Fruit fly (Drosophila melanogaster) whole organism, prepupa: ENCODE results near the gene gzl.

Source experiments
- CG10631 ChIP-seq: fragments of 200-800 bp; sonication (Bioruptor generic); optimal IDR thresholded peaks from 2 replicates; lab custom pipeline; 2016; ENCODE audit warnings: missing biosample characterization, missing genetic modification characterization
- CG10669 ChIP-seq: fragments of 200-800 bp; sonication (Bioruptor generic); optimal IDR thresholded peaks from 3 replicates; lab custom pipeline; 2018; ENCODE audit warnings: missing biosample characterization, mild to moderate bottlenecking, missing genetic modification characterization, moderate library complexity
- CG11294 ChIP-seq: fragments of 200-800 bp; sonication (Bioruptor generic); IDR thresholded peaks from 2 replicates; pipeline ENCODE4 v1.3.6; 2022; ENCODE audit warnings: missing biosample characterization, missing genetic modification characterization
- CG1621 ChIP-seq: fragments of 200-800 bp; sonication (Bioruptor generic); optimal IDR thresholded peaks from 3 replicates; lab custom pipeline; 2018; ENCODE audit warnings: missing biosample characterization, mild to moderate bottlenecking, missing genetic modification characterization
- CG3032 ChIP-seq: fragments of 200-800 bp; optimal IDR thresholded peaks from 2 replicates; lab custom pipeline; 2019; ENCODE audit warnings: missing biosample characterization, mild to moderate bottlenecking, missing genetic modification characterization, moderate library complexity
- CG31627 ChIP-seq: fragments of 200-800 bp; sonication (Bioruptor generic); optimal IDR thresholded peaks from 3 replicates; lab custom pipeline; 2016; ENCODE audit warnings: missing biosample characterization, missing genetic modification characterization
- CG32006 ChIP-seq: fragments of 200-800 bp; sonication (Bioruptor generic); optimal IDR thresholded peaks from 3 replicates; lab custom pipeline; 2017; ENCODE audit warnings: missing biosample characterization, mild to moderate bottlenecking, missing genetic modification characterization
- CG34406 ChIP-seq: fragments of 200-800 bp; sonication (Bioruptor generic); optimal IDR thresholded peaks from 3 replicates; lab custom pipeline; 2016; ENCODE audit warnings: missing biosample characterization, missing genetic modification characterization
- CG3919 ChIP-seq: fragments of 200-800 bp; sonication (Bioruptor generic); optimal IDR thresholded peaks from 3 replicates; lab custom pipeline; 2016; ENCODE audit warnings: missing biosample characterization, missing genetic modification characterization
- CG6163 ChIP-seq: fragments of 200-800 bp; sonication (Bioruptor generic); IDR thresholded peaks from 3 replicates; pipeline ENCODE4 v1.3.6; 2022; ENCODE audit warnings: missing biosample characterization, missing genetic modification characterization
- CG6276 ChIP-seq: fragments of 200-800 bp; sonication (Bioruptor generic); optimal IDR thresholded peaks from 2 replicates; lab custom pipeline; 2017; ENCODE audit warnings: missing biosample characterization, mild to moderate bottlenecking, missing genetic modification characterization
- CG6792 ChIP-seq: fragments of 200-800 bp; sonication (Bioruptor generic); optimal IDR thresholded peaks from 3 replicates; lab custom pipeline; 2016; ENCODE audit warnings: missing biosample characterization, missing genetic modification characterization
- CG6808 ChIP-seq: fragments of 200-800 bp; sonication (Bioruptor generic); optimal IDR thresholded peaks from 3 replicates; lab custom pipeline; 2017; ENCODE audit warnings: missing biosample characterization, missing genetic modification characterization, mild to moderate bottlenecking, moderate library complexity, missing genetic modification reagents
- CG7368 ChIP-seq: fragments of 200-800 bp; sonication (Bioruptor generic); optimal IDR thresholded peaks from 3 replicates; lab custom pipeline; 2016; ENCODE audit warnings: missing biosample characterization, missing genetic modification characterization
- CG8119 ChIP-seq: fragments of 200-800 bp; sonication (Bioruptor generic); IDR thresholded peaks from 3 replicates; pipeline ENCODE4 v1.3.6; 2022; ENCODE audit warnings: missing biosample characterization, missing genetic modification characterization
- CG9139 ChIP-seq: fragments of 200-800 bp; sonication (Bioruptor generic); optimal IDR thresholded peaks from 3 replicates; lab custom pipeline; 2017; ENCODE audit warnings: missing biosample characterization, mild to moderate bottlenecking, missing genetic modification characterization
- Eip78C ChIP-seq: fragments of 200-800 bp; sonication (Bioruptor generic); peaks from one replicate; lab custom pipeline; 2016; ENCODE audit warnings: missing biosample characterization, missing genetic modification characterization
- Ets21C ChIP-seq: fragments of 200-800 bp; sonication (Bioruptor generic); optimal IDR thresholded peaks from 3 replicates; lab custom pipeline; 2016; ENCODE audit warnings: missing biosample characterization, missing genetic modification characterization
- Ets96B ChIP-seq: fragments of 200-800 bp; optimal IDR thresholded peaks from 2 replicates; lab custom pipeline; 2019; ENCODE audit warnings: missing biosample characterization, mild to moderate bottlenecking, missing genetic modification characterization, moderate library complexity
- Hr38 ChIP-seq: sonication (Bioruptor generic); optimal IDR thresholded peaks from 2 replicates; lab custom pipeline; 2016; ENCODE audit warnings: missing biosample characterization, missing genetic modification characterization
- Hr39 ChIP-seq: fragments of 200-800 bp; sonication (Bioruptor generic); optimal IDR thresholded peaks from 2 replicates; lab custom pipeline; 2016; ENCODE audit warnings: missing biosample characterization, missing genetic modification characterization
- Met ChIP-seq: fragments of 200-800 bp; sonication (Bioruptor generic); optimal IDR thresholded peaks from 3 replicates; lab custom pipeline; 2016; ENCODE audit warnings: missing biosample characterization, missing genetic modification characterization
- OdsH ChIP-seq: fragments of 200-800 bp; sonication (Bioruptor generic); optimal IDR thresholded peaks from 3 replicates; lab custom pipeline; 2016; ENCODE audit warnings: missing biosample characterization, missing genetic modification characterization
- Smox ChIP-seq: fragments of 200-800 bp; sonication (Bioruptor generic); optimal IDR thresholded peaks from 3 replicates; lab custom pipeline; 2016; ENCODE audit warnings: missing biosample characterization, missing genetic modification characterization
- Sox102F ChIP-seq: fragments of 200-800 bp; sonication (Bioruptor generic); optimal IDR thresholded peaks from 2 replicates; lab custom pipeline; 2016; ENCODE audit warnings: missing biosample characterization, mild to moderate bottlenecking, missing genetic modification characterization
- Sox15 ChIP-seq: fragments of 200-800 bp; sonication (Bioruptor generic); optimal IDR thresholded peaks from 3 replicates; lab custom pipeline; 2016; ENCODE audit warnings: missing biosample characterization, missing genetic modification characterization
- acj6 ChIP-seq: fragments of 200-800 bp; sonication (Bioruptor generic); optimal IDR thresholded peaks from 3 replicates; lab custom pipeline; 2016; ENCODE audit warnings: missing biosample characterization, missing genetic modification characterization
- cyc ChIP-seq: fragments of 200-800 bp; sonication (Bioruptor generic); optimal IDR thresholded peaks from 3 replicates; lab custom pipeline; 2016; ENCODE audit warnings: missing biosample characterization, missing genetic modification characterization
- dac ChIP-seq: fragments of 200-800 bp; sonication (Bioruptor generic); optimal IDR thresholded peaks from 2 replicates; lab custom pipeline; 2017; ENCODE audit warnings: missing biosample characterization, mild to moderate bottlenecking, missing genetic modification characterization
- eg ChIP-seq: fragments of 200-800 bp; sonication (Bioruptor generic); IDR thresholded peaks from 3 replicates; pipeline ENCODE4 v1.3.6; 2022; ENCODE audit warnings: missing biosample characterization, missing genetic modification characterization
- esn ChIP-seq: fragments of 200-800 bp; sonication (Bioruptor generic); optimal IDR thresholded peaks from 2 replicates; lab custom pipeline; 2016; ENCODE audit warnings: missing biosample characterization, mild to moderate bottlenecking, missing genetic modification characterization, moderate library complexity
- fd59A ChIP-seq: fragments of 200-800 bp; sonication (Bioruptor generic); optimal IDR thresholded peaks from 2 replicates; lab custom pipeline; 2017; ENCODE audit warnings: missing biosample characterization, mild to moderate bottlenecking, missing genetic modification characterization, missing genetic modification reagents
- fkh ChIP-seq: fragments of 200-800 bp; sonication (Bioruptor generic); optimal IDR thresholded peaks from 3 replicates; lab custom pipeline; 2017; ENCODE audit warnings: missing biosample characterization, mild to moderate bottlenecking, missing genetic modification characterization, moderate library complexity
- lz ChIP-seq: fragments of 200-800 bp; sonication (Bioruptor generic); optimal IDR thresholded peaks from 3 replicates; lab custom pipeline; 2016; ENCODE audit warnings: missing biosample characterization, missing genetic modification characterization
- salr ChIP-seq, 2 experiments: fragments of 200-800 bp; sonication (Bioruptor generic); optimal IDR thresholded peaks; 3 replicates each; lab custom pipeline; 2016 to 2018; ENCODE audit warnings: missing biosample characterization in 2 of 2, missing genetic modification characterization in 2 of 2, mild to moderate bottlenecking in 1 of 2
- spab ChIP-seq: fragments of 200-800 bp; sonication (Bioruptor generic); optimal IDR thresholded peaks from 2 replicates; lab custom pipeline; 2017; ENCODE audit warnings: missing biosample characterization, mild to moderate bottlenecking, missing genetic modification characterization, missing genetic modification reagents
- svp ChIP-seq: fragments of 200-800 bp; sonication (Bioruptor generic); peaks from one replicate; lab custom pipeline; 2016; ENCODE audit warnings: missing biosample characterization, missing genetic modification characterization
- topi ChIP-seq: fragments of 200-800 bp; sonication (Bioruptor generic); optimal IDR thresholded peaks from 3 replicates; lab custom pipeline; 2016; ENCODE audit warnings: missing biosample characterization, missing genetic modification characterization

Gene gzl

DNA sequence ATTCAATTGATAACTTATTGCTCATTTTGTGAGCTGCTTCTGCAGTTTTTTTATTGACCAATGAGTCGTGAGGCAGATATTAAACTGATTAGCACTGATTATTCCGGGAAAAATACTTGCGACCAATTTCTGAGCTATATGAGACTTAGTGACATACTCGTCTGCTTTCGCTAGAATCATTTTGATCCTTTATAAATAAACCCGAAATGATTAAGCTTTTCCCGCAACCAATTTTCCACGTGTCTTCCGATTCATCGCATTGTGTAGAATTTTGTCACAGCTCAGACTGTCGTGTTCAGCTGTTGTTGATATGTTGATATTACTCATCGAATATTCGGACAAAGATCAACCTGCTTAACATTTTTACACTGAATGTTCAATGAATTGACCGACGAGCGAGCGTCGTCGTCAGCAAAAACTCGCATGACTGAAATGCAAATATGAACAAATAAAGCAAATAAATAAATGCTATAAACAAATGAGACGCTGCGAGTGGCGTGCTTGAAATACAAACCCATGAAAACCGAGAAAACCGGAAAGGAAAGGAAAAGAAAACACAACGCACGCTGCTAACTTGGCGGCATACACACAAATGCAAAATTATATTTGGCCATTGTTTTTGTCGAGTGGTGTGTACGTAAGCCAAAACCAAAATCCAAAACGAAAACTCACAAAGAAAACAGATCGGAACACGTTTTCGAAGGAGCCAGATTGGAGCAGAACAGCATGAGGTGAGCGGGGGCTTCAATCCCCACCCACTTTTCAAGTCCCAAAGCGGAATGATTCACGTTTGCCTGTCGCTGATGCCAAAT lies 18.2 kb downstream of the gzl start (continued):
- no peak for TF ChIP-seq CG3919
- TF ChIP-seq Sox15 (GFP tag; lab: Kevin White, UChicago): no peak
- TF ChIP-seq fkh (GFP tag; lab: Kevin White, UChicago): peak; percentile 78
- TF ChIP-seq Ets96B: no peak
- no peak for TF ChIP-seq CG10631 (GFP tag; lab: Kevin White, UChicago)
- no peak for TF ChIP-seq dac (GFP tag; lab: Kevin White, UChicago)
- no peak for TF ChIP-seq spab

DNA sequence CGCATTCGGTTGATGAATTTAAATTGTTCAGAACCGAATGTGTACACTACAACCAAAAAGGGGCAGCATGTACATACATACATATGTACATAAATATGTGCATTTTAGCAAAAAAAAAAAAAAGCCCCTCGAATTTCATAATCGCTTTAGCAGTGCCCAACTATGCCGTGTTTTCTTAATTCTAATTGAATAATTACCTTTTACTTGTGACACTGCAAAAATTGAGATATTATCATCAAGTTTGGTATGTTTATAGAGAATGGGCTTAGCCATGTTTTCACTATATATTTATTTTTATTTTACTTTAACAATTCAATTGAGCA lies 18.8 kb downstream of the gzl start:
- peak; percentile 44 for TF ChIP-seq CG32006 (GFP tag; lab: Kevin White, UChicago)
- TF ChIP-seq CG6792 (GFP tag; lab: Kevin White, UChicago): no peak
- 0 out of 3 replicates have a peak, but pooled peaks have one; percentile 25 for TF ChIP-seq eg
- TF ChIP-seq CG6808: no peak
- no peak for TF ChIP-seq CG3919
- TF ChIP-seq spab: no peak
- TF ChIP-seq CG34406 (GFP tag; lab: Kevin White, UChicago): peak; percentile 19
- TF ChIP-seq topi (GFP tag; lab: Kevin White, UChicago): peak; percentile 62
- no peak for TF ChIP-seq CG8119 (GFP tag; lab: Robert Waterston, UW)
- no peak for TF ChIP-seq fd59A (GFP tag; lab: Kevin White, UChicago)
- peak; percentile 81 for TF ChIP-seq svp (GFP tag; lab: Kevin White, UChicago)
- no peak for TF ChIP-seq CG6276 (GFP tag; lab: Kevin White, UChicago)
- TF ChIP-seq Ets21C (GFP tag; lab: Kevin White, UChicago): peak; percentile 36
- TF ChIP-seq CG1621 (tag; lab: Kevin White, UChicago): no peak
- TF ChIP-seq CG10631 (GFP tag; lab: Kevin White, UChicago): peak; percentile 14
- TF ChIP-seq acj6 (GFP tag; lab: Kevin White, UChicago): peak; percentile 17
- TF ChIP-seq cyc (GFP tag; lab: Kevin White, UChicago): peak; percentile 50
- TF ChIP-seq CG3032 (tag; lab: Kevin White, UChicago): no peak
- TF ChIP-seq CG11294: no peak
- peak; percentile 49 for TF ChIP-seq lz (GFP tag; lab: Kevin White, UChicago)
- TF ChIP-seq Sox102F (GFP tag; lab: Kevin White, UChicago): peak; percentile 43
- no peak for TF ChIP-seq Hr38 (GFP tag; lab: Kevin White, UChicago)
- TF ChIP-seq Hr39 (GFP tag; lab: Kevin White, UChicago): peak; percentile 60
- TF ChIP-seq esn (GFP tag; lab: Kevin White, UChicago): peak; percentile 55
- peak; percentile 57 for TF ChIP-seq Smox (GFP tag; lab: Kevin White, UChicago)
- no peak for TF ChIP-seq CG9139 (GFP tag; lab: Kevin White, UChicago)
- TF ChIP-seq CG10669: no peak
- TF ChIP-seq CG7368: no peak
- TF ChIP-seq Met (GFP tag; lab: Kevin White, UChicago): peak; percentile 74
- peak; percentile 55 for TF ChIP-seq Eip78C (GFP tag; lab: Kevin White, UChicago)
- peak; percentile 52 for TF ChIP-seq CG31627 (GFP tag; lab: Kevin White, UChicago)
- no peak for TF ChIP-seq salr (GFP tag; optimal IDR thresholded peaks at IDR 0.05; lab: Kevin White, UChicago)
- no peak for TF ChIP-seq CG6163 (GFP tag; lab: Robert Waterston, UW)
- peak; percentile 6 for TF ChIP-seq OdsH (GFP tag; lab: Kevin White, UChicago)
- TF ChIP-seq, all 60 proteins: peak for 18
